Fruit fly (Drosophila melanogaster) whole organism, pupa: Measurements from ENCODE around the gene Asciz.
A peak's percentile ranks its signal among the peaks of the same experiment; 100 is the strongest.

Experiments
- CG10348 ChIP-seq: fragments of 200-800 bp; sonication (Bioruptor generic); IDR thresholded peaks from 2 replicates; pipeline ENCODE4 v1.3.6; 2022; ENCODE audit warnings: missing biosample characterization, missing genetic modification characterization
- CG12605 ChIP-seq: fragments of 200-800 bp; sonication (Bioruptor generic); IDR thresholded peaks from 2 replicates; pipeline ENCODE4 v1.3.6; 2022; ENCODE audit warnings: missing biosample characterization, missing genetic modification characterization
- CG13204 ChIP-seq: fragments of 200-800 bp; sonication (Bioruptor generic); optimal IDR thresholded peaks from 2 replicates; lab custom pipeline; 2018; ENCODE audit warnings: missing biosample characterization, mild to moderate bottlenecking, missing genetic modification characterization, moderate library complexity
- CG14655 ChIP-seq: fragments of 200-800 bp; sonication (Bioruptor generic); optimal IDR thresholded peaks from 3 replicates; lab custom pipeline; 2017; ENCODE audit warnings: mild to moderate bottlenecking, missing biosample characterization, missing genetic modification reagents, missing genetic modification characterization
- CG15710 ChIP-seq: fragments of 200-800 bp; sonication (Bioruptor generic); optimal IDR thresholded peaks from 2 replicates; lab custom pipeline; 2018; ENCODE audit warnings: missing biosample characterization, mild to moderate bottlenecking, missing genetic modification characterization, moderate library complexity
- CG17806 ChIP-seq: fragments of 200-800 bp; sonication (Bioruptor generic); optimal IDR thresholded peaks from 2 replicates; lab custom pipeline; 2018; ENCODE audit warnings: missing biosample characterization, mild to moderate bottlenecking, missing genetic modification characterization, moderate library complexity
- CG32121 ChIP-seq: fragments of 200-800 bp; sonication (Bioruptor generic); IDR thresholded peaks from 2 replicates; pipeline ENCODE4 v1.3.6; 2022; ENCODE audit warnings: missing biosample characterization, missing genetic modification characterization
- CG34367 ChIP-seq: fragments of 200-800 bp; sonication (Bioruptor generic); optimal IDR thresholded peaks from 2 replicates; lab custom pipeline; 2018; ENCODE audit warnings: missing biosample characterization, mild to moderate bottlenecking, missing genetic modification characterization
- CG4496 ChIP-seq: fragments of 200-800 bp; sonication (Bioruptor generic); IDR thresholded peaks from 3 replicates; pipeline ENCODE4 v1.3.6; 2022; ENCODE audit warnings: missing biosample characterization, missing genetic modification characterization
- CG8159 ChIP-seq: fragments of 200-800 bp; sonication (Bioruptor generic); optimal IDR thresholded peaks from 3 replicates; lab custom pipeline; 2018; ENCODE audit warnings: missing biosample characterization, mild to moderate bottlenecking, missing genetic modification characterization, moderate library complexity
- CG8301 ChIP-seq: fragments of 200-800 bp; sonication (Bioruptor generic); optimal IDR thresholded peaks from 2 replicates; lab custom pipeline; 2018; ENCODE audit warnings: missing biosample characterization, mild to moderate bottlenecking, missing genetic modification characterization
- CG9948 ChIP-seq: fragments of 200-800 bp; sonication (Bioruptor generic); optimal IDR thresholded peaks from 2 replicates; lab custom pipeline; 2018; ENCODE audit warnings: missing biosample characterization, mild to moderate bottlenecking, missing genetic modification characterization, moderate library complexity
- D1 ChIP-seq: fragments of 200-800 bp; sonication (Bioruptor generic); optimal IDR thresholded peaks from 2 replicates; lab custom pipeline; 2018; ENCODE audit warnings: missing biosample characterization, mild to moderate bottlenecking, missing genetic modification characterization, moderate library complexity
- EcR ChIP-seq: fragments of 200-800 bp; sonication (Bioruptor generic); optimal IDR thresholded peaks from 3 replicates; lab custom pipeline; 2019; ENCODE audit warnings: missing biosample characterization, missing genetic modification characterization, mild to moderate bottlenecking, moderate library complexity, missing genetic modification reagents
- Ets98B ChIP-seq: fragments of 200-800 bp; sonication (Bioruptor generic); IDR thresholded peaks from 2 replicates; pipeline ENCODE4 v1.3.6; 2022; ENCODE audit warnings: missing biosample characterization, missing genetic modification characterization
- Pif1A ChIP-seq: fragments of 200-800 bp; sonication (Bioruptor generic); optimal IDR thresholded peaks from 3 replicates; lab custom pipeline; 2016; ENCODE audit warnings: missing biosample characterization, missing genetic modification characterization
- Pif1B ChIP-seq: fragments of 200-800 bp; sonication (Bioruptor generic); optimal IDR thresholded peaks from 3 replicates; lab custom pipeline; 2016; ENCODE audit warnings: missing biosample characterization, missing genetic modification characterization
- Snoo ChIP-seq: fragments of 200-800 bp; sonication (Bioruptor generic); optimal IDR thresholded peaks from 3 replicates; lab custom pipeline; 2017; ENCODE audit warnings: missing biosample characterization, mild to moderate bottlenecking, missing genetic modification characterization, inconsistent platforms
- fd96Ca ChIP-seq: fragments of 200-800 bp; sonication (Bioruptor generic); IDR thresholded peaks from 3 replicates; pipeline ENCODE4 v1.3.6; 2022; ENCODE audit warnings: missing biosample characterization, missing genetic modification characterization
- gl ChIP-seq: fragments of 200-800 bp; sonication (Bioruptor generic); optimal IDR thresholded peaks from 2 replicates; lab custom pipeline; 2018; ENCODE audit warnings: missing biosample characterization, mild to moderate bottlenecking, missing genetic modification characterization
- rn ChIP-seq: fragments of 200-800 bp; sonication (Bioruptor generic); IDR thresholded peaks from 2 replicates; pipeline ENCODE4 v1.3.6; 2022; ENCODE audit warnings: missing biosample characterization, missing genetic modification characterization

Asciz gene

DNA sequence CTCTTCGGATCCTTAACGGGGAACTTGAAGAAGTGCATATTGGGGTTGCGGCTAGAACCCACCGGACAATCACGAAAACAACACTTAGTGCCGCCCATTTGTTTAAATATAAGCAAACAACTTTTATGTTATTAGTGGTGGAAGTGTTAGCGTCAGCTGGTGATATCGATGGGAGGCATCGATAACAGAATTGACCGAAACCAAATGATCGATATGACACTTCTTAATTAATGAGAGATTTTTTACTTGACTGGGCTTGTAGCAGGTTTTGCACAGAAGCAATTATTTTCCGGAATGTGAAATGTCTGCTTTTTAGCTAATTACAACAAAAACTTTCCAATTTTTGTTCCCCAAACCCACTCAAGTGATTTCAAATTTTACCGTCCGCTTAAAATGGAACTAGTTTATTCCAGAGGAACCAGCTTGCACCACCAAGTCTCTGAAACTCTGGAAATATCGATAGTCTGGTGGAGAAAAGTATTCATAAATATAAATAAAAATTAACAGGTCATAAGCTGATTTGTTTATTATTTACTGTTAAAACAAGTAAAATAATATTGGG is 26.4 kb upstream of the Asciz start, which contains the start of gene CG14965:
Gene CG14965 (minus strand): TSS at position 159 of the 562 bp plus-strand sequence.
- TF ChIP-seq CG8159: no peak
- no peak for TF ChIP-seq Pif1A (GFP tag; lab: Kevin White, UChicago)

DNA sequence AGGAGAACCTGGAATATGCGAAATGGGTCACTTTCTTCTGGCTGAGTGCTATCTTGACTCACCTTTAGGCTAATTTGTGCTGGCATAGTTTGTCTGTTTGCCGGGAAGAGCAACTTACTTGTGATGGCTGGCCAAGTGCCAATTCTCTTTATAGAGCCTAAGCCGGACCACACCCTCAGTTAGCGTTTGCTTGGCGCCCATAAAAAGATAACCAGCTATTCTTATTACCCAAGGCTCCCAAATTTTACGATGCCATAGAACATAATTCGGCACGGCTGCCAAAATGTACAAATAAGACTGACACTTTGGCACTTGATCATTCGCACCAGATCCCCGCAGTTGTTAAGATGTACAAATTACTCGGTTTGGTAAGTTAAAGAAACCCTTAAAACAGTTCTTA is 23.6 kb upstream of the Asciz start, which contains the start of the genes CG42525 and CG14958:
Gene CG42525 (minus strand): TSS at position 101 of the 400 bp plus-strand sequence.
Gene CG14958 (plus strand): TSS at position 332 of the 400 bp plus-strand sequence.
- TF ChIP-seq EcR (GFP tag; lab: Kevin White, UChicago) (no peak), D1 (tag; lab: Kevin White, UChicago) (no peak), CG34367 (tag; lab: Kevin White, UChicago) (no peak), gl (tag; lab: Kevin White, UChicago) (no peak), CG8301 (no peak), CG12605 (GFP tag; lab: Robert Waterston, UW) (no peak)

DNA sequence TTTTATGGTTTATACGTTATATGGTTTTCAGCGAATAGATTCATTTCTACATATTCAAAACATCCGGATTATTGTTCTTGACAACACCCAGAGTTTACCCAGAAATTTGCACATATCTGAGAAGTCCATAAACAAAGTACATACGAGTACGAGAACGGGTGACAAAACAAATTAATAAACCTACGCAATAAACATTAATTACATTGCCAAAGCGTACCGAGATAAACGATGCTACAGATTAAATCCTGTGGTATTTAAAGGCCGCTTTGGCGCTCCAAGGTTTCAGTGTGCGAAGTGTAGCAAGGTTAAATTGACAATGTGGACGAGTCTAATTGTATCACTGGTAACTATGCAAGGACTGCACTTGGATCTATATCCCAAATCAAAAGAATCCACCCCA is 21.2 kb upstream of the Asciz start, which contains the start of gene CG14957:
Gene CG14957 (plus strand): TSS at position 301 of the 400 bp plus-strand sequence.
- TF ChIP-seq CG32121 (GFP tag; lab: Robert Waterston, UW): no peak
- no peak for TF ChIP-seq rn (GFP tag; lab: Robert Waterston, UW)
- no peak for TF ChIP-seq CG17806 (tag; lab: Kevin White, UChicago)
- TF ChIP-seq CG15710: no peak
- TF ChIP-seq Pif1A (GFP tag; lab: Kevin White, UChicago): no peak

DNA sequence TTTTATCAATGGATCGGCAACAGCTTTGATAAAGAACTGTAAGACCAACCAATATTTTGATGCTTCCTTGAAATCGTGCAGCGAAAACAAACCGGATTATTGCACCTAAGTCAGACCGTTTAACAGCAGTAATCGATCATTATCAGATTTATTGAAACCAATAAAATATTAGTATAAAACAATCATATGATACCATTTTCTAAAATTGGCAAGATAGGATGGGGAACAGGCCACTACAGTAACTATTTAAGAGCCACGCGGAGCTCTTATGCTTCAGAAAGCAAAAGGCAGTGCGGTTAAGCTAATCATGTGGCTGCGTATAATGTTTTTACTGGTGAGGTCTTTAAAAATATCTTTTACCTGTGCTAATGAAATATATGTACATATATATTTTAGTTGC is 20.3 kb upstream of the Asciz start, which contains the start of gene CG32284:
Gene CG32284 (plus strand): TSS at position 301 of the 400 bp plus-strand sequence.
- no peak for TF ChIP-seq CG17806 (tag; lab: Kevin White, UChicago)
- no peak for TF ChIP-seq CG8159
- no peak for TF ChIP-seq gl (tag; lab: Kevin White, UChicago)
- no peak for TF ChIP-seq CG13204 (GFP tag; lab: Kevin White, UChicago)
- TF ChIP-seq fd96Ca (GFP tag; lab: Robert Waterston, UW): no peak
- TF ChIP-seq CG8301: no peak
- TF ChIP-seq Ets98B (GFP tag; lab: Robert Waterston, UW): no peak
- TF ChIP-seq Snoo (tag; lab: Kevin White, UChicago): no peak
- no peak for TF ChIP-seq rn (GFP tag; lab: Robert Waterston, UW)
- no peak for TF ChIP-seq CG32121 (GFP tag; lab: Robert Waterston, UW)
- no peak for TF ChIP-seq CG15710
- no peak for TF ChIP-seq EcR (GFP tag; lab: Kevin White, UChicago)
- TF ChIP-seq Pif1A (GFP tag; lab: Kevin White, UChicago): no peak

DNA sequence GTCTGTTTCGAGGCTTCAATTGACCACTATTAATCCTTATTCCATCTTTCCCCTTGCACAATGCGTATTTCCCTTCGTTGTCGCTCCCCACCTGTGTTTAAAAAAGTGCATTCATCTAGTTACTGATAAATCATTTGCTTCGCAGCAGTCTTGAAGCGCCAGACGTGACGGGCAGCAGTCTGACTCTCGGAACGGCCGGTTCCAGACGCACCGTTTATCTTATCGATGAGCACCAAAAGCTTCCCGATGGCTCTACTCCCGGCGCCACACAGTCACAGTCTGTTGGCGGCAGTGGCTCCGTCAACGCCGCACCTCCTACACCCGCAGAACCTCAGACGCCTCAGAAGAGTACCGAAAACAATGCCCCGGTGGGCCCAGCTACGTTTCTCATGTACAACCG is 18.1 kb upstream of the Asciz start, which contains the start of gene CG42494:
Gene CG42494 (plus strand): TSS at position 301 of the 400 bp plus-strand sequence.
- TF ChIP-seq D1 (tag; lab: Kevin White, UChicago): no peak
- TF ChIP-seq rn (GFP tag; lab: Robert Waterston, UW): no peak
- no peak for TF ChIP-seq CG4496
- TF ChIP-seq CG9948 (tag; lab: Kevin White, UChicago): no peak
- no peak for TF ChIP-seq CG12605 (GFP tag; lab: Robert Waterston, UW)
- TF ChIP-seq CG10348 (GFP tag; lab: Robert Waterston, UW): no peak
- TF ChIP-seq gl (tag; lab: Kevin White, UChicago): no peak
- TF ChIP-seq Snoo (tag; lab: Kevin White, UChicago): no peak
- TF ChIP-seq CG13204 (GFP tag; lab: Kevin White, UChicago): no peak
- no peak for TF ChIP-seq CG15710
- TF ChIP-seq CG8301: no peak
- TF ChIP-seq fd96Ca (GFP tag; lab: Robert Waterston, UW): no peak
- TF ChIP-seq CG32121 (GFP tag; lab: Robert Waterston, UW): no peak
- no peak for TF ChIP-seq CG14655
- TF ChIP-seq CG34367 (tag; lab: Kevin White, UChicago): no peak

DNA sequence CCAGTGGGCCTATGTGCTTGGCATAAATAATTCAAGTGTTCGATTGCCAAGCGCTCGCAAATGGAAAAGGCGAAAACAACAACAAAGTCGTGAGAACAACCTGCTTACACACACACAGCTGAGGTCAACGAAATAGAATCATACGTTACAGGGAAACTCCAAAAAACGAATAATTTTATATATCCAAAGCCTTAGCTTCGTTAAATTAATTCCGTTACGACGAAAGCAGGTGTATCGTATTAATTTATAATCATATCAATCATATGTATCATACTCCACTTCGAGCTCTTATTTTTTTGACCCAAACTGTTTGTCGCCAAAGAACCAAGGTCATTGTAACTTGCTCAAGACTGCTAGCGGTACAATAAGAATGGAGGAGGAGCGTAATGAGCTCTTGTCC is 13.4 kb upstream of the Asciz start:
- TF ChIP-seq EcR (GFP tag; lab: Kevin White, UChicago): peak; percentile 98
- TF ChIP-seq Pif1B (GFP tag; lab: Kevin White, UChicago): peak; percentile 92
- peak; percentile 92 for TF ChIP-seq fd96Ca (GFP tag; lab: Robert Waterston, UW)
- peak; percentile 94 for TF ChIP-seq CG8301
- TF ChIP-seq CG4496: peak; percentile 95
- TF ChIP-seq gl (tag; lab: Kevin White, UChicago): peak; percentile 89
- TF ChIP-seq CG10348 (GFP tag; lab: Robert Waterston, UW): peak; percentile 19; the same call in 1 of the 2 replicates
- peak; percentile 93 for TF ChIP-seq CG17806 (tag; lab: Kevin White, UChicago)
- TF ChIP-seq Pif1A (GFP tag; lab: Kevin White, UChicago): no peak
- TF ChIP-seq CG14655: no peak
- no peak for TF ChIP-seq D1 (tag; lab: Kevin White, UChicago)
- TF ChIP-seq CG8159: peak; percentile 95
- peak; percentile 92 for TF ChIP-seq Snoo (tag; lab: Kevin White, UChicago)
- peak; percentile 92 for TF ChIP-seq Ets98B (GFP tag; lab: Robert Waterston, UW)
- peak; percentile 89 for TF ChIP-seq CG34367 (tag; lab: Kevin White, UChicago)
- peak; percentile 91 for TF ChIP-seq CG12605 (GFP tag; lab: Robert Waterston, UW)
- TF ChIP-seq CG15710: peak; percentile 93
- peak; percentile 81 for TF ChIP-seq CG32121 (GFP tag; lab: Robert Waterston, UW)
- peak; percentile 87 for TF ChIP-seq CG13204 (GFP tag; lab: Kevin White, UChicago)
- peak; percentile 93 for TF ChIP-seq CG9948 (tag; lab: Kevin White, UChicago)
- TF ChIP-seq rn (GFP tag; lab: Robert Waterston, UW): peak; percentile 78
- TF ChIP-seq, all 21 proteins: peak for 18
